Fruit fly (Drosophila melanogaster): Measurements from ENCODE around the gene Grip.

Gene Grip

dm6 chrX:5941824-5942223 lies 24.3 kb upstream of the Grip start (continued):
- TF ChIP-seq nom (GFP tag; optimal IDR thresholded peaks at IDR 0.05) (no peak), Dp (GFP tag; optimal IDR thresholded peaks at IDR 0.05) (peak; percentile 69), CG4424 (GFP tag; optimal IDR thresholded peaks at IDR 0.05) (no peak), unc-4 (GFP tag; IDR thresholded peaks at IDR 0.05; ENCODE audit: partially characterized antibody) (peak; percentile 68), tup (GFP tag; optimal IDR thresholded peaks at IDR 0.05) (no peak), CG7786 (GFP tag; optimal IDR thresholded peaks at IDR 0.05) (no peak), bbx (GFP tag; IDR thresholded peaks at IDR 0.05; ENCODE audit: partially characterized antibody) (peak; percentile 76), CG11723 (GFP tag; optimal IDR thresholded peaks at IDR 0.05) (no peak), chinmo (GFP tag; IDR thresholded peaks at IDR 0.05; ENCODE audit: partially characterized antibody) (no peak), CkIIα-i1 (GFP tag; IDR thresholded peaks at IDR 0.05) (no peak), Hmx (GFP tag; optimal IDR thresholded peaks at IDR 0.05) (no peak), Awh (GFP tag; IDR thresholded peaks at IDR 0.05) (no peak), CG10431 (GFP tag; optimal IDR thresholded peaks at IDR 0.05) (no peak), tna (GFP tag; IDR thresholded peaks at IDR 0.05; ENCODE audit: partially characterized antibody) (peak; percentile 34; the same call in 1 of the 2 replicates), az2 (GFP tag; optimal IDR thresholded peaks at IDR 0.05) (no peak), Sox100B (GFP tag; optimal IDR thresholded peaks at IDR 0.05) (no peak), slbo (GFP tag; IDR thresholded peaks at IDR 0.05) (peak; percentile 26; the same call in 1 of the 2 replicates), slp2 (GFP tag; optimal IDR thresholded peaks at IDR 0.05) (no peak), zen2 (GFP tag; IDR thresholded peaks at IDR 0.05; ENCODE audit: partially characterized antibody) (peak; percentile 50; the same call in 1 of the 3 replicates), BEAF-32 (GFP tag; optimal IDR thresholded peaks at IDR 0.05) (peak; percentile 65), CG16863 (GFP tag; optimal IDR thresholded peaks at IDR 0.05) (no peak), E2f2 (GFP tag; IDR thresholded peaks at IDR 0.05) (peak; percentile 82), CG15073 (GFP tag; optimal IDR thresholded peaks at IDR 0.05) (no peak), CG1647 (GFP tag; optimal IDR thresholded peaks at IDR 0.05) (no peak), HLH3B (GFP tag; IDR thresholded peaks at IDR 0.05) (no peak), CG9876 (GFP tag; optimal IDR thresholded peaks at IDR 0.05) (no peak), sim (GFP tag; IDR thresholded peaks at IDR 0.05) (no peak), h (optimal IDR thresholded peaks at IDR 0.05) (no peak), Lhr (GFP tag; optimal IDR thresholded peaks at IDR 0.05) (no peak), CG2116 (GFP tag; optimal IDR thresholded peaks at IDR 0.05) (peak; percentile 25), CG42726 (GFP tag; IDR thresholded peaks at IDR 0.05; ENCODE audit: partially characterized antibody) (peak; percentile 23; the same call in 1 of the 2 replicates), CG16813 (GFP tag; IDR thresholded peaks at IDR 0.05; ENCODE audit: partially characterized antibody) (peak; percentile 63), CG12236 (GFP tag; optimal IDR thresholded peaks at IDR 0.05) (no peak), crp (GFP tag; optimal IDR thresholded peaks at IDR 0.05) (no peak), inv (GFP tag; IDR thresholded peaks at IDR 0.05; ENCODE audit: partially characterized antibody) (peak; percentile 41; the same call in 1 of the 2 replicates), Lpt (GFP tag; optimal IDR thresholded peaks at IDR 0.05) (no peak), tap (tag; optimal IDR thresholded peaks at IDR 0.05) (no peak), CG18011 (GFP tag; optimal IDR thresholded peaks at IDR 0.05) (no peak), Pdp1 (GFP tag; optimal IDR thresholded peaks at IDR 0.05) (no peak), Ravus (GFP tag; IDR thresholded peaks at IDR 0.05) (no peak), Dbx (GFP tag; IDR thresholded peaks at IDR 0.05) (no peak), ind (GFP tag; optimal IDR thresholded peaks at IDR 0.05) (no peak), ken (GFP tag; IDR thresholded peaks at IDR 0.05) (no peak), CG7963 (GFP tag; IDR thresholded peaks at IDR 0.05; ENCODE audit: partially characterized antibody) (peak; percentile 55; the same call in 2 of the 3 replicates), wor (GFP tag; IDR thresholded peaks at IDR 0.05) (no peak), CG14441 (GFP tag; IDR thresholded peaks at IDR 0.05) (no peak), B-H1 (GFP tag; IDR thresholded peaks at IDR 0.05) (no peak), C15 (GFP tag; IDR thresholded peaks at IDR 0.05) (no peak), Stat92E (GFP tag; optimal IDR thresholded peaks at IDR 0.05) (no peak)
